Worm (Caenorhabditis elegans) whole organism, L4 larva: ENCODE measurements around the gene Y53C12A.7.

Experiments used
- F10B5.3 ChIP-seq: sonication (generic microtip); optimal IDR thresholded peaks from 2 replicates; lab custom pipeline; 2016; ENCODE audit warnings: mild to moderate bottlenecking, missing genetic modification characterization, missing compliant biosample characterization
- F44E2.7 ChIP-seq: fragments of 200-800 bp; sonication (Bioruptor generic); IDR thresholded peaks from 2 replicates; pipeline ENCODE4 v2.1.2; 2022; ENCODE audit warnings: missing genetic modification characterization, missing compliant biosample characterization
- R02D3.7 ChIP-seq: fragments of 150-350 bp; sonication (generic microtip); optimal IDR thresholded peaks from 3 replicates; lab custom pipeline; 2014; ENCODE audit warnings: missing biosample characterization, missing genetic modification characterization
- T26A8.4 ChIP-seq: fragments of 200-800 bp; sonication (Bioruptor generic); IDR thresholded peaks from 2 replicates; pipeline ENCODE4 v1.3.6; 2022; ENCODE audit warnings: missing genetic modification characterization, missing compliant biosample characterization
- Y105C5A.15 ChIP-seq: fragments of 200-800 bp; sonication (Bioruptor generic); IDR thresholded peaks from 2 replicates; pipeline ENCODE4 v1.3.6; 2022; ENCODE audit warnings: missing genetic modification characterization, missing compliant biosample characterization
- Y48G9A.11 ChIP-seq: fragments of 200-800 bp; sonication (Bioruptor generic); IDR thresholded peaks from 2 replicates; pipeline ENCODE4 v1.3.6; 2022; ENCODE audit warnings: missing genetic modification reagents, missing genetic modification characterization, missing compliant biosample characterization
- Y75B8A.6 ChIP-seq: fragments of 200-800 bp; sonication (Bioruptor generic); IDR thresholded peaks from 2 replicates; pipeline ENCODE4 v1.3.6; 2022; ENCODE audit warnings: missing genetic modification reagents, missing genetic modification characterization, missing compliant biosample characterization
- ZK337.2 ChIP-seq: fragments of 200-800 bp; sonication (Bioruptor generic); IDR thresholded peaks from 2 replicates; pipeline ENCODE4 v1.3.6; 2022; ENCODE audit warnings: missing genetic modification reagents, missing genetic modification characterization, missing compliant biosample characterization
- aha-1 ChIP-seq: fragments of 150-350 bp; peaks from one replicate; lab custom pipeline; 2014; ENCODE audit warnings: missing biosample characterization, missing genetic modification characterization
- ama-1 ChIP-seq: fragments of 150-350 bp; optimal IDR thresholded peaks from 2 replicates; lab custom pipeline; 2014; ENCODE audit warnings: inconsistent platforms, mixed read lengths
- ceh-32 ChIP-seq: sonication (generic microtip); optimal IDR thresholded peaks from 2 replicates; lab custom pipeline; 2016; ENCODE audit warnings: mild to moderate bottlenecking, missing genetic modification characterization, missing compliant biosample characterization; ENCODE audit not compliant: poor library complexity
- ceh-44 ChIP-seq: fragments of 200-800 bp; sonication (Bioruptor generic); IDR thresholded peaks from 2 replicates; pipeline ENCODE4 v1.3.6; 2022; ENCODE audit warnings: missing genetic modification reagents, missing genetic modification characterization, missing compliant biosample characterization
- daf-12 ChIP-seq: fragments of 150-350 bp; optimal IDR thresholded peaks from 2 replicates; lab custom pipeline; 2014; ENCODE audit warnings: missing biosample characterization, missing genetic modification reagents, missing genetic modification characterization
- daf-16 ChIP-seq, 3 experiments: sonication (generic microtip); optimal IDR thresholded peaks; 2 replicates each; lab custom pipeline; 2016 to 2017; ENCODE audit warnings: missing genetic modification characterization in 3 of 3, missing genetic modification reagents in 3 of 3, mild to moderate bottlenecking in 2 of 3, missing compliant biosample characterization in 2 of 3, missing biosample characterization in 1 of 3, moderate library complexity in 1 of 3
- dmd-6 ChIP-seq: fragments of 200-800 bp; sonication (Bioruptor generic); IDR thresholded peaks from 2 replicates; pipeline ENCODE4 v1.3.6; 2022; ENCODE audit warnings: missing genetic modification reagents, missing genetic modification characterization, missing compliant biosample characterization
- duxl-1 ChIP-seq: sonication (generic microtip); optimal IDR thresholded peaks from 2 replicates; lab custom pipeline; 2016; ENCODE audit warnings: mild to moderate bottlenecking, missing genetic modification characterization, moderate library complexity, missing compliant biosample characterization; ENCODE audit not compliant: poor library complexity
- dve-1 ChIP-seq: sonication (generic microtip); optimal IDR thresholded peaks from 2 replicates; lab custom pipeline; 2017; ENCODE audit warnings: antibody characterized with exemption, mild to moderate bottlenecking, missing genetic modification characterization, missing compliant biosample characterization; ENCODE audit not compliant: insufficient read depth
- egl-27 ChIP-seq: sonication (generic microtip); optimal IDR thresholded peaks from 3 replicates; lab custom pipeline; 2017; ENCODE audit warnings: missing biosample characterization, missing genetic modification reagents, missing genetic modification characterization
- fkh-10 ChIP-seq: fragments of 150-350 bp; optimal IDR thresholded peaks from 2 replicates; lab custom pipeline; 2014; ENCODE audit warnings: missing biosample characterization, missing genetic modification reagents, missing genetic modification characterization
- fos-1 ChIP-seq: fragments of 150-350 bp; optimal IDR thresholded peaks from 2 replicates; lab custom pipeline; 2014; ENCODE audit warnings: missing biosample characterization, missing genetic modification characterization
- gei-8 ChIP-seq: fragments of 200-800 bp; sonication (Bioruptor generic); optimal IDR thresholded peaks from 2 replicates; lab custom pipeline; 2018; ENCODE audit warnings: mild to moderate bottlenecking, missing genetic modification characterization, missing compliant biosample characterization
- hmg-1.1 ChIP-seq: fragments of 200-800 bp; sonication (Bioruptor generic); IDR thresholded peaks from 2 replicates; pipeline ENCODE4 v1.3.6; 2022; ENCODE audit warnings: missing genetic modification reagents, missing genetic modification characterization, missing compliant biosample characterization
- jun-1 ChIP-seq: fragments of 150-350 bp; optimal IDR thresholded peaks from 2 replicates; lab custom pipeline; 2014; ENCODE audit warnings: missing biosample characterization, missing genetic modification reagents, missing genetic modification characterization
- lim-7 ChIP-seq: fragments of 200-800 bp; sonication (Bioruptor generic); IDR thresholded peaks from 2 replicates; pipeline ENCODE4 v1.3.6; 2022; ENCODE audit warnings: missing genetic modification characterization, missing compliant biosample characterization
- lin-13 ChIP-seq: fragments of 150-350 bp; optimal IDR thresholded peaks from 2 replicates; lab custom pipeline; 2014; ENCODE audit warnings: missing biosample characterization, missing genetic modification reagents, missing genetic modification characterization
- lin-38 ChIP-seq: fragments of 200-800 bp; sonication (Bioruptor generic); IDR thresholded peaks from 2 replicates; pipeline ENCODE4 v1.3.6; 2022; ENCODE audit warnings: missing genetic modification reagents, missing genetic modification characterization, missing compliant biosample characterization
- lsy-2 ChIP-seq, 2 experiments: fragments of 150-350 bp in 1 of 2; sonication (generic microtip) in 1 of 2; optimal IDR thresholded peaks; 2 replicates each; lab custom pipeline; 2014 to 2017; ENCODE audit warnings: missing biosample characterization in 2 of 2, missing genetic modification characterization in 2 of 2
- mdl-1 ChIP-seq, 2 experiments: fragments of 150-350 bp in 1 of 2; sonication (generic microtip) in 1 of 2; optimal IDR thresholded peaks; 2 replicates each; lab custom pipeline; 2014 to 2017; ENCODE audit warnings: missing biosample characterization in 2 of 2, missing genetic modification characterization in 2 of 2
- mep-1 ChIP-seq: fragments of 150-350 bp; sonication (generic microtip); optimal IDR thresholded peaks from 3 replicates; lab custom pipeline; 2014; ENCODE audit warnings: missing biosample characterization, missing genetic modification characterization
- mes-2 ChIP-seq: sonication (generic microtip); optimal IDR thresholded peaks from 2 replicates; lab custom pipeline; 2016; ENCODE audit warnings: missing genotype, mild to moderate bottlenecking, missing genetic modification characterization, missing compliant biosample characterization; ENCODE audit not compliant: poor library complexity, severe bottlenecking
- mxl-3 ChIP-seq: fragments of 200-800 bp; sonication (Bioruptor generic); optimal IDR thresholded peaks from 2 replicates; lab custom pipeline; 2018; ENCODE audit warnings: mild to moderate bottlenecking, missing genetic modification characterization, missing compliant biosample characterization
- nhr-102 ChIP-seq: sonication (generic microtip); optimal IDR thresholded peaks from 2 replicates; lab custom pipeline; 2016; ENCODE audit warnings: mild to moderate bottlenecking, missing genetic modification characterization, moderate library complexity, missing compliant biosample characterization
- nhr-28 ChIP-seq: fragments of 150-350 bp; optimal IDR thresholded peaks from 2 replicates; lab custom pipeline; 2014; ENCODE audit warnings: missing biosample characterization, missing genetic modification characterization
- nhr-41 ChIP-seq: fragments of 200-800 bp; sonication (Bioruptor generic); IDR thresholded peaks from 2 replicates; pipeline ENCODE4 v1.3.6; 2022; ENCODE audit warnings: missing genetic modification reagents, missing genetic modification characterization, missing compliant biosample characterization
- nhr-42 ChIP-seq: fragments of 200-800 bp; sonication (Bioruptor generic); IDR thresholded peaks from 2 replicates; pipeline ENCODE4 v1.3.6; 2022; ENCODE audit warnings: missing genetic modification characterization, missing compliant biosample characterization
- nhr-6 ChIP-seq: fragments of 150-350 bp; optimal IDR thresholded peaks from 2 replicates; lab custom pipeline; 2014; ENCODE audit warnings: missing biosample characterization, missing genetic modification characterization
- nhr-76 ChIP-seq: fragments of 150-350 bp; optimal IDR thresholded peaks from 2 replicates; lab custom pipeline; 2014; ENCODE audit warnings: missing biosample characterization, missing genetic modification characterization
- nhr-77 ChIP-seq: fragments of 150-350 bp; optimal IDR thresholded peaks from 2 replicates; lab custom pipeline; 2014; ENCODE audit warnings: missing biosample characterization, missing genetic modification characterization
- php-3 ChIP-seq: fragments of 200-800 bp; sonication (Bioruptor generic); IDR thresholded peaks from 2 replicates; pipeline ENCODE4 v1.3.6; 2022; ENCODE audit warnings: missing genetic modification reagents, missing genetic modification characterization, missing compliant biosample characterization
- pqm-1 ChIP-seq: sonication (generic microtip); optimal IDR thresholded peaks from 2 replicates; lab custom pipeline; 2017; ENCODE audit warnings: missing biosample characterization, missing genetic modification characterization
- rbr-2 ChIP-seq: sonication (generic microtip); optimal IDR thresholded peaks from 2 replicates; lab custom pipeline; 2016; ENCODE audit warnings: missing genotype, missing genetic modification characterization, missing compliant biosample characterization
- set-16 ChIP-seq: fragments of 200-800 bp; sonication (Bioruptor generic); IDR thresholded peaks from 2 replicates; pipeline ENCODE4 v1.3.6; 2022; ENCODE audit warnings: missing genetic modification reagents, missing genetic modification characterization, missing compliant biosample characterization
- snpc-4 ChIP-seq: fragments of 150-350 bp; optimal IDR thresholded peaks from 2 replicates; lab custom pipeline; 2014; ENCODE audit warnings: missing biosample characterization, missing genetic modification characterization
- spr-3 ChIP-seq: fragments of 200-800 bp; sonication (Bioruptor generic); optimal IDR thresholded peaks from 2 replicates; lab custom pipeline; 2018; ENCODE audit warnings: mild to moderate bottlenecking, missing genetic modification characterization, missing compliant biosample characterization
- unc-39 ChIP-seq: sonication (generic microtip); optimal IDR thresholded peaks from 2 replicates; lab custom pipeline; 2017; ENCODE audit warnings: missing biosample characterization, missing genetic modification characterization
- vab-7 ChIP-seq: fragments of 200-800 bp; sonication (Bioruptor generic); IDR thresholded peaks from 2 replicates; pipeline ENCODE4 v1.3.6; 2022; ENCODE audit warnings: missing genetic modification reagents, missing genetic modification characterization, missing compliant biosample characterization
- zfp-2 ChIP-seq: sonication (generic microtip); optimal IDR thresholded peaks from 2 replicates; lab custom pipeline; 2016; ENCODE audit warnings: mild to moderate bottlenecking, missing genetic modification characterization, missing compliant biosample characterization
- zfp-3 ChIP-seq: fragments of 200-800 bp; sonication (Bioruptor generic); conservative IDR thresholded peaks from 2 replicates; pipeline ENCODE4 v1.3.6; 2022; ENCODE audit warnings: missing genetic modification reagents, missing genetic modification characterization, missing compliant biosample characterization

Gene Y53C12A.7

DNA sequence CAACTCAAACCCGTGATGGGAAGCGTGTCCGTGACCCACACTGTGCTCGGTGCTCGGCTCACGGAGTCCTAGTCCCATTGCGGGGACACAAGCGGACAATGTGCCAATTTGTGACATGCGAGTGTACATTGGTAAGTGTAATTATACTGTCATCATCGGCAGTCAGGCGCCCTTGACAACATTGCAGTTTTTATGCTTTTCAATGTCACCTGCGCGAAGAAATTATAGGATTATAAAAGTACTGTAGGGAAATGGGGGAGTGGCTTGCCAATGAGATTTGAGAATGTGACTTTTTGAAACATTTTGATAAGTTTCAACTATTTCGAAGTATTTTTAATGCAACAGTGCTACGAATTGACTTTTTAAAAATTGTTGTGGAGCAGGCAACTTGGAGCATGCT lies 35.4 kb downstream of the Y53C12A.7 start:
- TF ChIP-seq Y48G9A.11 (GFP tag; lab: Robert Waterston, UW) (no peak), R02D3.7 (tag; lab: Kevin White, UChicago) (no peak), hmg-1.1 (GFP tag; lab: Robert Waterston, UW) (no peak), ceh-32 (tag; lab: Kevin White, UChicago) (no peak), mxl-3 (GFP tag; lab: Kevin White, UChicago) (no peak), ceh-44 (GFP tag; lab: Robert Waterston, UW) (no peak), F10B5.3 (tag; lab: Kevin White, UChicago) (no peak), lsy-2 (tag; optimal IDR thresholded peaks at IDR 0.05; lab: Kevin White, UChicago) (peak in 1 of 2 experiments; percentile 4), egl-27 (no peak), aha-1 (tag; lab: Kevin White, UChicago) (peak; percentile 95), mdl-1 (tag; optimal IDR thresholded peaks at IDR 0.05; lab: Kevin White, UChicago) (no peak)

DNA sequence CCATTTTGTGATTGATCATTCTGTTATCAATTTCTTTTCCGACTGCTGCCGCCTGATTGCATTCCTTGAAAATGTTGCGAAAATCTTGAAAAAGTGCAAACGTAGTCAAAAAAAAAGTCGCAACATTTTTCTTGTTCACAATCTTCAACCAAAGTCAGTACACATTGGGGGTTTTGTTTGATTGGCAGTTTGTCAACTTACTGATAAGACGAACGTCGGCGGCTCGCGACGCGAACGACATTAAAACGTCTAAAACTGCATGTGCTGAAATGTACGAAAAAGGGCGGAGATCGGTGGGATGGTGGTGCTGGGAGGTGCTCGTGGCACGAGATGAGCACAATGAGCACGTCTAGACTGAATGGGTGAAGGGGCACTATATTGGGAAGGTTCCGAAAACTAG lies 38.5 kb downstream of the Y53C12A.7 start:
- TF ChIP-seq fkh-10 (GFP tag; lab: Kevin White, UChicago) (no peak), lsy-2 (tag; optimal IDR thresholded peaks at IDR 0.05; lab: Kevin White, UChicago) (peak; percentile 26 to 57), lin-13 (GFP tag; lab: Kevin White, UChicago) (no peak), mep-1 (tag; lab: Kevin White, UChicago) (peak; percentile 31), T26A8.4 (peak; percentile 62), aha-1 (tag; lab: Kevin White, UChicago) (peak; percentile 90), Y105C5A.15 (GFP tag; lab: Robert Waterston, UW) (peak; percentile 53; the same call in 1 of the 2 replicates), gei-8 (GFP tag; lab: Kevin White, UChicago) (peak; percentile 56), zfp-3 (GFP tag; lab: Robert Waterston, UW) (0 out of 2 replicates have a peak, but pooled peaks have one; percentile 25), vab-7 (GFP tag; lab: Robert Waterston, UW) (no peak), spr-3 (peak; percentile 38), duxl-1 (tag; lab: Kevin White, UChicago) (no peak), nhr-102 (tag; lab: Kevin White, UChicago) (peak; percentile 63), mxl-3 (GFP tag; lab: Kevin White, UChicago) (peak; percentile 61), php-3 (GFP tag; lab: Robert Waterston, UW) (peak; percentile 92), set-16 (GFP tag; lab: Robert Waterston, UW) (peak; percentile 37; the same call in 1 of the 2 replicates), fos-1 (no peak), nhr-42 (0 out of 2 replicates have a peak, but pooled peaks have one; percentile 45), zfp-2 (no peak), dmd-6 (GFP tag; lab: Robert Waterston, UW) (peak; percentile 91), pqm-1 (peak; percentile 86), Y48G9A.11 (GFP tag; lab: Robert Waterston, UW) (no peak), nhr-41 (GFP tag; lab: Robert Waterston, UW) (no peak), Y75B8A.6 (GFP tag; lab: Robert Waterston, UW) (0 out of 2 replicates have a peak, but pooled peaks have one; percentile 62), lin-38 (GFP tag; lab: Robert Waterston, UW) (peak; percentile 48; the same call in 1 of the 2 replicates), nhr-6 (peak; percentile 25), nhr-28 (peak; percentile 62), daf-16 (GFP tag; optimal IDR thresholded peaks at IDR 0.05; lab: Kevin White, UChicago) (peak in 1 of 2 experiments; percentile 63), daf-16 (tag; optimal IDR thresholded peaks at IDR 0.05; lab: Kevin White, UChicago) (peak; percentile 66), F44E2.7 (GFP tag; lab: Robert Waterston, UW) (no peak), dve-1 (tag; lab: Kevin White, UChicago) (peak; percentile 88), mes-2 (peak; percentile 5), lim-7 (GFP tag; lab: Robert Waterston, UW) (peak; percentile 49; the same call in 1 of the 2 replicates), unc-39 (no peak), jun-1 (tag; lab: Kevin White, UChicago) (no peak), F10B5.3 (tag; lab: Kevin White, UChicago) (no peak), ZK337.2 (GFP tag; lab: Robert Waterston, UW) (no peak), snpc-4 (tag; lab: Kevin White, UChicago) (no peak), mdl-1 (tag; optimal IDR thresholded peaks at IDR 0.05; lab: Kevin White, UChicago) (peak in 1 of 2 experiments; percentile 70), ama-1 (lab: Kevin White, UChicago) (peak; percentile 65), rbr-2 (tag; lab: Kevin White, UChicago) (no peak), nhr-76 (tag; lab: Kevin White, UChicago) (no peak), daf-12 (no peak), nhr-77 (tag; lab: Kevin White, UChicago) (peak; percentile 87)
